Fruit fly (Drosophila melanogaster): ENCODE results near the gene CG12204.

CG12204 gene

dm6 chrX:19453138-19453537, 41.1 kb downstream of the CG12204 start (continued):
- TF ChIP-seq Dfd (GFP tag; optimal IDR thresholded peaks at IDR 0.05) (no peak), esg (GFP tag; conservative IDR thresholded peaks at IDR 0.05) (peak; percentile 44), CG18011 (GFP tag; optimal IDR thresholded peaks at IDR 0.05) (no peak), sim (GFP tag; IDR thresholded peaks at IDR 0.05) (no peak), CG11696 (GFP tag; IDR thresholded peaks at IDR 0.05) (no peak), Hr39 (optimal IDR thresholded peaks at IDR 0.05) (no peak), az2 (GFP tag; optimal IDR thresholded peaks at IDR 0.05) (peak; percentile 14), her (GFP tag; optimal IDR thresholded peaks at IDR 0.05) (no peak), caup (GFP tag; optimal IDR thresholded peaks at IDR 0.05; ENCODE audit: severe bottlenecking) (peak; percentile 39), sna (GFP tag; IDR thresholded peaks at IDR 0.05; ENCODE audit: partially characterized antibody) (no peak), sr (GFP tag; IDR thresholded peaks at IDR 0.05) (no peak), CG4282 (GFP tag; optimal IDR thresholded peaks at IDR 0.05) (no peak), Hr51 (GFP tag; optimal IDR thresholded peaks at IDR 0.05) (peak in 1 of 2 experiments; percentile 55), lmd (GFP tag; IDR thresholded peaks at IDR 0.05) (peak; percentile 57), nmo (GFP tag; optimal IDR thresholded peaks at IDR 0.05) (peak; percentile 47), oc (tag; optimal IDR thresholded peaks at IDR 0.05) (no peak), CG12236 (GFP tag; optimal IDR thresholded peaks at IDR 0.05) (no peak), CG9437 (GFP tag; optimal IDR thresholded peaks at IDR 0.05) (peak; percentile 12), CG8765 (GFP tag; IDR thresholded peaks at IDR 0.05) (no peak), HmgD (GFP tag; optimal IDR thresholded peaks at IDR 0.05) (no peak), CG18619 (GFP tag; optimal IDR thresholded peaks at IDR 0.05) (peak; percentile 27), H2.0 (GFP tag; IDR thresholded peaks at IDR 0.05) (peak; percentile 28; the same call in 1 of the 2 replicates), grn (GFP tag; optimal IDR thresholded peaks at IDR 0.05) (no peak), seq (GFP tag; IDR thresholded peaks at IDR 0.05) (no peak), HmgZ (tag; optimal IDR thresholded peaks at IDR 0.05) (peak; percentile 5), CG10959 (GFP tag; IDR thresholded peaks at IDR 0.05) (no peak), CG11247 (GFP tag; IDR thresholded peaks at IDR 0.05) (no peak), klu (GFP tag; IDR thresholded peaks at IDR 0.05) (no peak), CG10654 (GFP tag; optimal IDR thresholded peaks at IDR 0.05) (no peak), jumu (GFP tag; optimal IDR thresholded peaks at IDR 0.05) (no peak), Myb (GFP tag; optimal IDR thresholded peaks at IDR 0.05) (no peak), ATbp (GFP tag; optimal IDR thresholded peaks at IDR 0.05) (peak; percentile 31), CG15514 (GFP tag; optimal IDR thresholded peaks at IDR 0.05) (peak; percentile 39), Hmx (GFP tag; optimal IDR thresholded peaks at IDR 0.05) (no peak), mirr (GFP tag; optimal IDR thresholded peaks at IDR 0.05) (no peak), Ravus (GFP tag; IDR thresholded peaks at IDR 0.05) (no peak), CG7839 (tag; optimal IDR thresholded peaks at IDR 0.05) (peak; percentile 60), CG7786 (GFP tag; optimal IDR thresholded peaks at IDR 0.05) (no peak), Dref (GFP tag; IDR thresholded peaks at IDR 0.05) (no peak), pzg (GFP tag; optimal IDR thresholded peaks at IDR 0.05) (no peak), Lhr (GFP tag; optimal IDR thresholded peaks at IDR 0.05) (no peak), CG34376 (GFP tag; optimal IDR thresholded peaks at IDR 0.05) (no peak), CG6254 (GFP tag; optimal IDR thresholded peaks at IDR 0.05) (no peak), Meics (GFP tag; optimal IDR thresholded peaks at IDR 0.05) (peak; percentile 63), CG31224 (GFP tag; IDR thresholded peaks at IDR 0.05) (no peak), ind (GFP tag; optimal IDR thresholded peaks at IDR 0.05) (peak; percentile 34), lola (GFP tag; optimal IDR thresholded peaks at IDR 0.05) (no peak), Lim3 (GFP tag; IDR thresholded peaks at IDR 0.05) (no peak), gcm (GFP tag; optimal IDR thresholded peaks at IDR 0.05) (no peak), CG17612 (GFP tag; IDR thresholded peaks at IDR 0.05) (no peak), Camta (GFP tag; optimal IDR thresholded peaks at IDR 0.05) (no peak), CG12391 (tag; optimal IDR thresholded peaks at IDR 0.05) (peak; percentile 26)

Measured in whole organism, embryonic.